Worm (Caenorhabditis elegans) whole organism, L3 larva: Measurements from ENCODE around the gene B0280.7.
A peak's percentile ranks its signal among the peaks of the same experiment; 100 is the strongest.

Experiments used
- R02D3.7 ChIP-seq: fragments of 150-350 bp; optimal IDR thresholded peaks from 2 replicates; lab custom pipeline; 2014; ENCODE audit warnings: missing biosample characterization, missing genetic modification characterization
- ZK546.5 ChIP-seq: sonication (generic microtip); optimal IDR thresholded peaks from 2 replicates; lab custom pipeline; 2017; ENCODE audit warnings: missing biosample characterization, missing genetic modification characterization
- aly-2 ChIP-seq: fragments of 150-350 bp; optimal IDR thresholded peaks from 2 replicates; lab custom pipeline; 2014; ENCODE audit warnings: missing biosample characterization, missing genetic modification characterization
- ama-1 ChIP-seq: fragments of 150-350 bp; optimal IDR thresholded peaks from 2 replicates; lab custom pipeline; 2018
- ceh-16 ChIP-seq: sonication (generic microtip); optimal IDR thresholded peaks from 2 replicates; lab custom pipeline; 2017; ENCODE audit warnings: missing biosample characterization, missing genetic modification characterization
- ceh-28 ChIP-seq: fragments of 150-350 bp; optimal IDR thresholded peaks from 2 replicates; lab custom pipeline; 2014; ENCODE audit warnings: missing biosample characterization, missing genetic modification reagents, missing genetic modification characterization
- ceh-82 ChIP-seq: fragments of 150-350 bp; optimal IDR thresholded peaks from 2 replicates; lab custom pipeline; 2014; ENCODE audit warnings: missing biosample characterization, missing genetic modification characterization
- egl-27 ChIP-seq: sonication (generic microtip); optimal IDR thresholded peaks from 4 replicates; lab custom pipeline; 2017; ENCODE audit warnings: missing biosample characterization, missing genetic modification reagents, missing genetic modification characterization
- egl-5 ChIP-seq: fragments of 150-350 bp; optimal IDR thresholded peaks from 2 replicates; lab custom pipeline; 2017; ENCODE audit warnings: missing biosample characterization, missing genetic modification reagents, missing genetic modification characterization, inconsistent platforms
- elt-1 ChIP-seq: fragments of 150-350 bp; optimal IDR thresholded peaks from 2 replicates; lab custom pipeline; 2014; ENCODE audit warnings: missing biosample characterization, missing genetic modification characterization
- elt-2 ChIP-seq: sonication (generic microtip); optimal IDR thresholded peaks from 2 replicates; lab custom pipeline; 2016; ENCODE audit warnings: missing genetic modification reagents, mild to moderate bottlenecking, missing genetic modification characterization, missing compliant biosample characterization
- elt-3 ChIP-seq, 3 experiments: fragments of 150-350 bp in 1 of 3; sonication (generic microtip) in 2 of 3; optimal IDR thresholded peaks; 2 replicates in 2 of 3; 4 replicates in 1 of 3; lab custom pipeline; 2014 to 2017; ENCODE audit warnings: missing biosample characterization in 3 of 3, missing genetic modification characterization in 3 of 3
- eor-1 ChIP-seq, 2 experiments: fragments of 150-350 bp; optimal IDR thresholded peaks; 2 replicates each; lab custom pipeline; 2014 to 2018; ENCODE audit warnings: missing biosample characterization in 2 of 2, missing genetic modification characterization in 2 of 2
- fkh-10 ChIP-seq: sonication (generic microtip); optimal IDR thresholded peaks from 2 replicates; lab custom pipeline; 2017; ENCODE audit warnings: missing biosample characterization, missing genetic modification reagents, missing genetic modification characterization
- fos-1 ChIP-seq: fragments of 150-350 bp; optimal IDR thresholded peaks from 2 replicates; lab custom pipeline; 2014; ENCODE audit warnings: missing biosample characterization, missing genetic modification characterization
- hmg-11 ChIP-seq: sonication (generic microtip); optimal IDR thresholded peaks from 2 replicates; lab custom pipeline; 2016; ENCODE audit warnings: missing genetic modification characterization, missing compliant biosample characterization
- jun-1 ChIP-seq: fragments of 150-350 bp; optimal IDR thresholded peaks from 2 replicates; lab custom pipeline; 2014; ENCODE audit warnings: missing biosample characterization, missing genetic modification reagents, missing genetic modification characterization
- lin-15B ChIP-seq: fragments of 150-350 bp; optimal IDR thresholded peaks from 2 replicates; lab custom pipeline; 2014; ENCODE audit warnings: missing biosample characterization, missing genetic modification characterization
- lin-39 ChIP-seq: fragments of 150-350 bp; optimal IDR thresholded peaks from 2 replicates; lab custom pipeline; 2018; ENCODE audit warnings: missing biosample characterization, missing genetic modification reagents, missing genetic modification characterization
- lsy-12 ChIP-seq: sonication (generic microtip); optimal IDR thresholded peaks from 2 replicates; lab custom pipeline; 2016; ENCODE audit warnings: mild to moderate bottlenecking, missing genetic modification characterization, missing compliant biosample characterization
- mdl-1 ChIP-seq: fragments of 150-350 bp; optimal IDR thresholded peaks from 2 replicates; lab custom pipeline; 2014; ENCODE audit warnings: missing biosample characterization, missing genetic modification characterization
- mml-1 ChIP-seq: fragments of 150-350 bp; sonication (generic microtip); optimal IDR thresholded peaks from 3 replicates; lab custom pipeline; 2014; ENCODE audit warnings: missing biosample characterization, missing genetic modification characterization
- nfya-1 ChIP-seq: sonication (generic microtip); optimal IDR thresholded peaks from 2 replicates; lab custom pipeline; 2017; ENCODE audit warnings: missing genetic modification characterization, mild to moderate bottlenecking, missing compliant biosample characterization, antibody characterized with exemption, moderate library complexity; ENCODE audit not compliant: insufficient read depth
- nhr-12 ChIP-seq: fragments of 150-350 bp; optimal IDR thresholded peaks from 2 replicates; lab custom pipeline; 2014; ENCODE audit warnings: missing biosample characterization, missing genetic modification characterization
- nhr-23 ChIP-seq: fragments of 150-350 bp; optimal IDR thresholded peaks from 2 replicates; lab custom pipeline; 2014; ENCODE audit warnings: missing biosample characterization, missing genetic modification reagents, missing genetic modification characterization
- nhr-237 ChIP-seq: fragments of 150-350 bp; optimal IDR thresholded peaks from 2 replicates; lab custom pipeline; 2014; ENCODE audit warnings: missing biosample characterization, missing genetic modification characterization
- nhr-25 ChIP-seq: sonication (generic microtip); optimal IDR thresholded peaks from 2 replicates; lab custom pipeline; 2017; ENCODE audit warnings: missing biosample characterization, missing genetic modification characterization
- nhr-28 ChIP-seq: fragments of 150-350 bp; optimal IDR thresholded peaks from 2 replicates; lab custom pipeline; 2014; ENCODE audit warnings: missing biosample characterization, missing genetic modification characterization
- nhr-43 ChIP-seq: sonication (generic microtip); optimal IDR thresholded peaks from 2 replicates; lab custom pipeline; 2016; ENCODE audit warnings: mild to moderate bottlenecking, missing genetic modification characterization, missing compliant biosample characterization; ENCODE audit not compliant: poor library complexity, severe bottlenecking
- nhr-76 ChIP-seq: fragments of 150-350 bp; sonication (generic microtip); optimal IDR thresholded peaks from 5 replicates; lab custom pipeline; 2014; ENCODE audit warnings: missing biosample characterization, missing genetic modification characterization
- nhr-77 ChIP-seq: fragments of 150-350 bp; optimal IDR thresholded peaks from 2 replicates; lab custom pipeline; 2014; ENCODE audit warnings: missing biosample characterization, missing genetic modification characterization
- pha-4 ChIP-seq: fragments of 150-350 bp; optimal IDR thresholded peaks from 2 replicates; lab custom pipeline; 2014; ENCODE audit warnings: missing biosample characterization, missing genetic modification reagents, missing genetic modification characterization
- pqm-1 ChIP-seq: fragments of 150-350 bp; optimal IDR thresholded peaks from 2 replicates; lab custom pipeline; 2017; ENCODE audit warnings: missing biosample characterization, missing genetic modification characterization, inconsistent platforms
- sea-2 ChIP-seq: fragments of 150-350 bp; sonication (generic microtip); optimal IDR thresholded peaks from 4 replicates; lab custom pipeline; 2014; ENCODE audit warnings: missing biosample characterization, missing genetic modification reagents, missing genetic modification characterization
- skn-1 ChIP-seq: fragments of 150-350 bp; optimal IDR thresholded peaks from 2 replicates; lab custom pipeline; 2014; ENCODE audit warnings: missing biosample characterization, missing genetic modification characterization
- snpc-4 ChIP-seq: fragments of 150-350 bp; optimal IDR thresholded peaks from 2 replicates; lab custom pipeline; 2014; ENCODE audit warnings: missing biosample characterization, missing genetic modification characterization
- tbx-2 ChIP-seq: sonication (generic microtip); optimal IDR thresholded peaks from 2 replicates; lab custom pipeline; 2016; ENCODE audit warnings: mild to moderate bottlenecking, missing genetic modification characterization, missing compliant biosample characterization
- zag-1 ChIP-seq: fragments of 150-350 bp; optimal IDR thresholded peaks from 2 replicates; lab custom pipeline; 2014; ENCODE audit warnings: missing biosample characterization, missing genetic modification characterization
- ztf-4 ChIP-seq: fragments of 150-350 bp; optimal IDR thresholded peaks from 2 replicates; lab custom pipeline; 2014; ENCODE audit warnings: missing biosample characterization, missing genetic modification characterization

B0280.7 gene

ce11 chrIII:7142172-7142601 is 30.5 kb upstream of the B0280.7 start (continued):
- TF ChIP-seq nhr-237 (tag; lab: Kevin White, UChicago) (no peak), pqm-1 (tag; lab: Kevin White, UChicago) (peak; percentile 45), R02D3.7 (tag; lab: Kevin White, UChicago) (no peak), elt-1 (no peak), tbx-2 (tag; lab: Kevin White, UChicago) (no peak), nhr-25 (tag; lab: Kevin White, UChicago) (peak; percentile 11), skn-1 (no peak), elt-3 (tag; optimal IDR thresholded peaks at IDR 0.05; lab: Kevin White, UChicago) (no peak), pha-4 (tag; lab: Kevin White, UChicago) (no peak), nhr-43 (tag; lab: Kevin White, UChicago) (no peak), ama-1 (peak; percentile 76), lin-15B (tag; lab: Kevin White, UChicago) (no peak)

- TF ChIP-seq ama-1 (peak; percentile 91), hmg-11 (tag; lab: Kevin White, UChicago) (no peak), nhr-23 (tag; lab: Kevin White, UChicago) (no peak), ZK546.5 (tag; lab: Kevin White, UChicago) (no peak), nhr-77 (tag; lab: Kevin White, UChicago) (peak; percentile 62), pqm-1 (tag; lab: Kevin White, UChicago) (peak; percentile 62), R02D3.7 (tag; lab: Kevin White, UChicago) (peak; percentile 31), zag-1 (tag; lab: Kevin White, UChicago) (no peak), lin-39 (no peak), snpc-4 (tag; lab: Kevin White, UChicago) (peak; percentile 98), elt-2 (tag; lab: Kevin White, UChicago) (peak; percentile 80), skn-1 (peak; percentile 36), elt-1 (no peak), elt-3 (tag; optimal IDR thresholded peaks at IDR 0.05; lab: Kevin White, UChicago) (peak in 1 of 3 experiments; percentile 3), lsy-12 (tag; lab: Kevin White, UChicago) (peak; percentile 55), aly-2 (tag; lab: Kevin White, UChicago) (no peak), nfya-1 (tag; lab: Kevin White, UChicago) (peak; percentile 61), nhr-12 (tag; lab: Kevin White, UChicago) (no peak), ceh-82 (tag; lab: Kevin White, UChicago) (no peak), nhr-28 (tag; lab: Kevin White, UChicago) (no peak), ceh-28 (tag; lab: Kevin White, UChicago) (peak; percentile 42), lin-15B (tag; lab: Kevin White, UChicago) (peak; percentile 8), eor-1 (tag; optimal IDR thresholded peaks at IDR 0.05; lab: Kevin White, UChicago) (no peak), mml-1 (tag; lab: Kevin White, UChicago) (no peak), pha-4 (tag; lab: Kevin White, UChicago) (peak; percentile 51), egl-27 (tag; lab: Kevin White, UChicago) (peak; percentile 78), nhr-76 (no peak), fkh-10 (GFP tag; lab: Kevin White, UChicago) (no peak)
These were observed 29.6 kb upstream of the B0280.7 start for ce11 chrIII:7141285-7141715.

ce11 chrIII:7140228-7140710 is 28.6 kb upstream of the B0280.7 start:
- TF ChIP-seq fos-1 (no peak), nfya-1 (tag; lab: Kevin White, UChicago) (peak; percentile 72), R02D3.7 (tag; lab: Kevin White, UChicago) (peak; percentile 31), nhr-25 (tag; lab: Kevin White, UChicago) (peak; percentile 70), nhr-77 (tag; lab: Kevin White, UChicago) (no peak), tbx-2 (tag; lab: Kevin White, UChicago) (peak; percentile 11), pqm-1 (tag; lab: Kevin White, UChicago) (peak; percentile 4), nhr-43 (tag; lab: Kevin White, UChicago) (peak; percentile 43), elt-2 (tag; lab: Kevin White, UChicago) (peak; percentile 17), zag-1 (tag; lab: Kevin White, UChicago) (no peak), jun-1 (tag; lab: Kevin White, UChicago) (no peak), ama-1 (peak; percentile 25), snpc-4 (tag; lab: Kevin White, UChicago) (peak; percentile 96), nhr-76 (no peak), lsy-12 (tag; lab: Kevin White, UChicago) (peak; percentile 20)

ce11 chrIII:7138178-7138577 is 26.5 kb upstream of the B0280.7 start, which contains the start of gene B0280.11:
B0280.11 (minus strand) TSS chrIII:7138278.
- no peak for TF ChIP-seq ztf-4 (tag; lab: Kevin White, UChicago)
- no peak for TF ChIP-seq elt-2 (tag; lab: Kevin White, UChicago)
- no peak for TF ChIP-seq sea-2 (GFP tag; lab: Kevin White, UChicago)
- TF ChIP-seq nhr-23 (tag; lab: Kevin White, UChicago): no peak
- no peak for TF ChIP-seq pqm-1 (tag; lab: Kevin White, UChicago)
- TF ChIP-seq ceh-16 (tag; lab: Kevin White, UChicago): no peak
- TF ChIP-seq pha-4 (tag; lab: Kevin White, UChicago): no peak
- no peak for TF ChIP-seq elt-1
- no peak for TF ChIP-seq nhr-43 (tag; lab: Kevin White, UChicago)
- no peak for TF ChIP-seq nhr-237 (tag; lab: Kevin White, UChicago)
- no peak for TF ChIP-seq nhr-25 (tag; lab: Kevin White, UChicago)
- TF ChIP-seq egl-5 (tag; lab: Kevin White, UChicago): no peak
- TF ChIP-seq hmg-11 (tag; lab: Kevin White, UChicago): no peak
- no peak for TF ChIP-seq tbx-2 (tag; lab: Kevin White, UChicago)
- no peak for TF ChIP-seq lsy-12 (tag; lab: Kevin White, UChicago)
- no peak for TF ChIP-seq mdl-1
- TF ChIP-seq aly-2 (tag; lab: Kevin White, UChicago): no peak
